Worm (Caenorhabditis elegans): Measurements from ENCODE around the gene dli-1.

- TF ChIP-seq unc-130 (tag; optimal IDR thresholded peaks at IDR 0.05), result no peak
- no peak for TF ChIP-seq alr-1 (tag; optimal IDR thresholded peaks at IDR 0.05; ENCODE audit: borderline replicate concordance)
- no peak for TF ChIP-seq nhr-12 (tag; optimal IDR thresholded peaks at IDR 0.05)
Measured at ce11 chrIV:13089671-13090242, 8.8 kb downstream of the dli-1 start.

Data from whole organism, L1 larva.